Fruit fly (Drosophila melanogaster) whole organism, prepupa: Measurements from ENCODE around the gene crn.
A peak's percentile ranks its signal among the peaks of the same experiment; 100 is the strongest.

Experiments
- Blimp-1 ChIP-seq: fragments of 200-800 bp; sonication (Bioruptor generic); optimal IDR thresholded peaks from 3 replicates; lab custom pipeline; 2017; ENCODE audit warnings: missing biosample characterization, missing genetic modification characterization, mild to moderate bottlenecking, moderate library complexity, missing genetic modification reagents
- CG10669 ChIP-seq: fragments of 200-800 bp; sonication (Bioruptor generic); optimal IDR thresholded peaks from 3 replicates; lab custom pipeline; 2018; ENCODE audit warnings: missing biosample characterization, mild to moderate bottlenecking, missing genetic modification characterization, moderate library complexity
- CG11294 ChIP-seq: fragments of 200-800 bp; sonication (Bioruptor generic); IDR thresholded peaks from 2 replicates; pipeline ENCODE4 v1.3.6; 2022; ENCODE audit warnings: missing biosample characterization, missing genetic modification characterization
- CG11762 ChIP-seq: fragments of 200-800 bp; sonication (Bioruptor generic); optimal IDR thresholded peaks from 3 replicates; lab custom pipeline; 2016; ENCODE audit warnings: missing biosample characterization, missing genetic modification characterization; ENCODE audit not compliant: insufficient read depth
- CG11902 ChIP-seq: fragments of 200-800 bp; sonication (Bioruptor generic); optimal IDR thresholded peaks from 3 replicates; lab custom pipeline; 2016; ENCODE audit warnings: missing biosample characterization, missing genetic modification characterization
- CG15336 ChIP-seq: fragments of 200-800 bp; sonication (Bioruptor generic); IDR thresholded peaks from 2 replicates; pipeline ENCODE4 v1.3.6; 2022; ENCODE audit warnings: missing biosample characterization, missing genetic modification characterization
- CG1621 ChIP-seq: fragments of 200-800 bp; sonication (Bioruptor generic); optimal IDR thresholded peaks from 3 replicates; lab custom pipeline; 2018; ENCODE audit warnings: missing biosample characterization, mild to moderate bottlenecking, missing genetic modification characterization
- CG16779 ChIP-seq: fragments of 200-800 bp; sonication (Bioruptor generic); optimal IDR thresholded peaks from 3 replicates; lab custom pipeline; 2017; ENCODE audit warnings: missing biosample characterization, mild to moderate bottlenecking, missing genetic modification characterization
- CG3032 ChIP-seq: fragments of 200-800 bp; optimal IDR thresholded peaks from 2 replicates; lab custom pipeline; 2019; ENCODE audit warnings: missing biosample characterization, mild to moderate bottlenecking, missing genetic modification characterization, moderate library complexity
- CG31627 ChIP-seq: fragments of 200-800 bp; sonication (Bioruptor generic); optimal IDR thresholded peaks from 3 replicates; lab custom pipeline; 2016; ENCODE audit warnings: missing biosample characterization, missing genetic modification characterization
- CG32006 ChIP-seq: fragments of 200-800 bp; sonication (Bioruptor generic); optimal IDR thresholded peaks from 3 replicates; lab custom pipeline; 2017; ENCODE audit warnings: missing biosample characterization, mild to moderate bottlenecking, missing genetic modification characterization
- CG34406 ChIP-seq: fragments of 200-800 bp; sonication (Bioruptor generic); optimal IDR thresholded peaks from 3 replicates; lab custom pipeline; 2016; ENCODE audit warnings: missing biosample characterization, missing genetic modification characterization
- CG3919 ChIP-seq: fragments of 200-800 bp; sonication (Bioruptor generic); optimal IDR thresholded peaks from 3 replicates; lab custom pipeline; 2016; ENCODE audit warnings: missing biosample characterization, missing genetic modification characterization
- CG4318 ChIP-seq: fragments of 200-800 bp; sonication (Bioruptor generic); optimal IDR thresholded peaks from 3 replicates; lab custom pipeline; 2017; ENCODE audit warnings: missing biosample characterization, mild to moderate bottlenecking, missing genetic modification characterization
- CG6163 ChIP-seq: fragments of 200-800 bp; sonication (Bioruptor generic); IDR thresholded peaks from 3 replicates; pipeline ENCODE4 v1.3.6; 2022; ENCODE audit warnings: missing biosample characterization, missing genetic modification characterization
- CG6276 ChIP-seq: fragments of 200-800 bp; sonication (Bioruptor generic); optimal IDR thresholded peaks from 2 replicates; lab custom pipeline; 2017; ENCODE audit warnings: missing biosample characterization, mild to moderate bottlenecking, missing genetic modification characterization
- CG6808 ChIP-seq: fragments of 200-800 bp; sonication (Bioruptor generic); optimal IDR thresholded peaks from 3 replicates; lab custom pipeline; 2017; ENCODE audit warnings: missing biosample characterization, missing genetic modification characterization, mild to moderate bottlenecking, moderate library complexity, missing genetic modification reagents
- CG6854 ChIP-seq: fragments of 200-800 bp; sonication (Bioruptor generic); optimal IDR thresholded peaks from 2 replicates; lab custom pipeline; 2017; ENCODE audit warnings: missing biosample characterization, mild to moderate bottlenecking, missing genetic modification characterization
- CG8632 ChIP-seq: fragments of 200-800 bp; sonication (Bioruptor generic); optimal IDR thresholded peaks from 3 replicates; lab custom pipeline; 2016; ENCODE audit warnings: missing biosample characterization, missing genetic modification characterization
- CG9139 ChIP-seq: fragments of 200-800 bp; sonication (Bioruptor generic); optimal IDR thresholded peaks from 3 replicates; lab custom pipeline; 2017; ENCODE audit warnings: missing biosample characterization, mild to moderate bottlenecking, missing genetic modification characterization
- Eip75B ChIP-seq: fragments of 200-800 bp; sonication (Bioruptor generic); optimal IDR thresholded peaks from 3 replicates; lab custom pipeline; 2016; ENCODE audit warnings: missing biosample characterization, missing genetic modification characterization
- Ets96B ChIP-seq: fragments of 200-800 bp; optimal IDR thresholded peaks from 2 replicates; lab custom pipeline; 2019; ENCODE audit warnings: missing biosample characterization, mild to moderate bottlenecking, missing genetic modification characterization, moderate library complexity
- Gug ChIP-seq: fragments of 200-800 bp; sonication (Bioruptor generic); IDR thresholded peaks from 2 replicates; pipeline ENCODE4 v1.3.6; 2022; ENCODE audit warnings: missing biosample characterization, missing genetic modification characterization
- Hr39 ChIP-seq: fragments of 200-800 bp; sonication (Bioruptor generic); optimal IDR thresholded peaks from 2 replicates; lab custom pipeline; 2016; ENCODE audit warnings: missing biosample characterization, missing genetic modification characterization
- Hr4 ChIP-seq: fragments of 200-800 bp; sonication (Bioruptor generic); optimal IDR thresholded peaks from 3 replicates; lab custom pipeline; 2016; ENCODE audit warnings: missing biosample characterization, missing genetic modification characterization
- Lpt ChIP-seq: fragments of 200-800 bp; sonication (Bioruptor generic); optimal IDR thresholded peaks from 3 replicates; lab custom pipeline; 2016; ENCODE audit warnings: missing biosample characterization, missing genetic modification characterization
- Met ChIP-seq: fragments of 200-800 bp; sonication (Bioruptor generic); optimal IDR thresholded peaks from 3 replicates; lab custom pipeline; 2016; ENCODE audit warnings: missing biosample characterization, missing genetic modification characterization
- OdsH ChIP-seq: fragments of 200-800 bp; sonication (Bioruptor generic); optimal IDR thresholded peaks from 3 replicates; lab custom pipeline; 2016; ENCODE audit warnings: missing biosample characterization, missing genetic modification characterization
- Smox ChIP-seq: fragments of 200-800 bp; sonication (Bioruptor generic); optimal IDR thresholded peaks from 3 replicates; lab custom pipeline; 2016; ENCODE audit warnings: missing biosample characterization, missing genetic modification characterization
- Sox102F ChIP-seq: fragments of 200-800 bp; sonication (Bioruptor generic); optimal IDR thresholded peaks from 2 replicates; lab custom pipeline; 2016; ENCODE audit warnings: missing biosample characterization, mild to moderate bottlenecking, missing genetic modification characterization
- Sox14 ChIP-seq: fragments of 200-800 bp; sonication (Bioruptor generic); optimal IDR thresholded peaks from 3 replicates; lab custom pipeline; 2016; ENCODE audit warnings: missing biosample characterization, missing genetic modification characterization
- achi ChIP-seq: fragments of 200-800 bp; sonication (Bioruptor generic); optimal IDR thresholded peaks from 3 replicates; lab custom pipeline; 2016; ENCODE audit warnings: missing biosample characterization, missing genetic modification characterization
- acj6 ChIP-seq: fragments of 200-800 bp; sonication (Bioruptor generic); optimal IDR thresholded peaks from 3 replicates; lab custom pipeline; 2016; ENCODE audit warnings: missing biosample characterization, missing genetic modification characterization
- cyc ChIP-seq: fragments of 200-800 bp; sonication (Bioruptor generic); optimal IDR thresholded peaks from 3 replicates; lab custom pipeline; 2016; ENCODE audit warnings: missing biosample characterization, missing genetic modification characterization
- dac ChIP-seq: fragments of 200-800 bp; sonication (Bioruptor generic); optimal IDR thresholded peaks from 2 replicates; lab custom pipeline; 2017; ENCODE audit warnings: missing biosample characterization, mild to moderate bottlenecking, missing genetic modification characterization
- dsx ChIP-seq: fragments of 200-800 bp; optimal IDR thresholded peaks from 3 replicates; lab custom pipeline; 2019; ENCODE audit warnings: missing biosample characterization, mild to moderate bottlenecking, missing genetic modification characterization, moderate library complexity; ENCODE audit not compliant: poor library complexity, severe bottlenecking
- eg ChIP-seq: fragments of 200-800 bp; sonication (Bioruptor generic); IDR thresholded peaks from 3 replicates; pipeline ENCODE4 v1.3.6; 2022; ENCODE audit warnings: missing biosample characterization, missing genetic modification characterization
- esn ChIP-seq: fragments of 200-800 bp; sonication (Bioruptor generic); optimal IDR thresholded peaks from 2 replicates; lab custom pipeline; 2016; ENCODE audit warnings: missing biosample characterization, mild to moderate bottlenecking, missing genetic modification characterization, moderate library complexity
- fd59A ChIP-seq: fragments of 200-800 bp; sonication (Bioruptor generic); optimal IDR thresholded peaks from 2 replicates; lab custom pipeline; 2017; ENCODE audit warnings: missing biosample characterization, mild to moderate bottlenecking, missing genetic modification characterization, missing genetic modification reagents
- fkh ChIP-seq: fragments of 200-800 bp; sonication (Bioruptor generic); optimal IDR thresholded peaks from 3 replicates; lab custom pipeline; 2017; ENCODE audit warnings: missing biosample characterization, mild to moderate bottlenecking, missing genetic modification characterization, moderate library complexity
- lz ChIP-seq: fragments of 200-800 bp; sonication (Bioruptor generic); optimal IDR thresholded peaks from 3 replicates; lab custom pipeline; 2016; ENCODE audit warnings: missing biosample characterization, missing genetic modification characterization
- net ChIP-seq: fragments of 200-800 bp; sonication (Bioruptor generic); optimal IDR thresholded peaks from 3 replicates; lab custom pipeline; 2016; ENCODE audit warnings: missing biosample characterization, missing genetic modification characterization
- topi ChIP-seq: fragments of 200-800 bp; sonication (Bioruptor generic); optimal IDR thresholded peaks from 3 replicates; lab custom pipeline; 2016; ENCODE audit warnings: missing biosample characterization, missing genetic modification characterization

crn gene

dm6 chrX:2294474-2295434, 45.0 kb upstream of the crn start (continued):
- TF ChIP-seq CG6854 (GFP tag; lab: Kevin White, UChicago) (peak; percentile 38), CG34406 (GFP tag; lab: Kevin White, UChicago) (peak; percentile 67), net (GFP tag; lab: Kevin White, UChicago) (peak; percentile 73), CG11762 (GFP tag; lab: Kevin White, UChicago) (no peak), CG3032 (tag; lab: Kevin White, UChicago) (peak; percentile 33), CG15336 (peak; percentile 21; the same call in 1 of the 2 replicates), CG10669 (GFP tag; lab: Kevin White, UChicago) (peak; percentile 54), Smox (peak; percentile 60), CG32006 (GFP tag; lab: Kevin White, UChicago) (peak; percentile 53), dsx (GFP tag; lab: Kevin White, UChicago) (peak; percentile 44), Eip75B (GFP tag; lab: Kevin White, UChicago) (peak; percentile 78), Gug (GFP tag; lab: Robert Waterston, UW) (peak; percentile 28; the same call in 1 of the 2 replicates), Ets96B (tag; lab: Kevin White, UChicago) (peak; percentile 27), achi (peak; percentile 42), eg (peak; percentile 70; the same call in 2 of the 3 replicates), CG9139 (no peak), cyc (GFP tag; lab: Kevin White, UChicago) (peak; percentile 47), CG8632 (GFP tag; lab: Kevin White, UChicago) (peak; percentile 19), CG16779 (tag; lab: Kevin White, UChicago) (peak; percentile 46), Sox102F (GFP tag; lab: Kevin White, UChicago) (peak; percentile 67)
- TF ChIP-seq, all 60 proteins: peak for 48

dm6 chrX:2293294-2293988, 43.7 kb upstream of the crn start, which contains the start of gene CG2865:
Gene CG2865 (minus strand): TSS chrX:2293411.
- TF ChIP-seq Hr39 (GFP tag; lab: Kevin White, UChicago) (peak; percentile 94), CG6854 (GFP tag; lab: Kevin White, UChicago) (peak; percentile 96), fd59A (GFP tag; lab: Kevin White, UChicago) (peak; percentile 93), esn (GFP tag; lab: Kevin White, UChicago) (peak; percentile 96), CG32006 (GFP tag; lab: Kevin White, UChicago) (peak; percentile 96), Ets96B (tag; lab: Kevin White, UChicago) (peak; percentile 96), CG6163 (GFP tag; lab: Robert Waterston, UW) (peak; percentile 88), lz (peak; percentile 97), fkh (peak; percentile 95), CG11902 (peak; percentile 82), CG6276 (peak; percentile 96), Sox14 (GFP tag; lab: Kevin White, UChicago) (peak; percentile 96), CG3919 (GFP tag; lab: Kevin White, UChicago) (peak; percentile 94), CG4318 (peak; percentile 86), Eip75B (GFP tag; lab: Kevin White, UChicago) (peak; percentile 95), CG9139 (peak; percentile 91), CG31627 (GFP tag; lab: Kevin White, UChicago) (peak; percentile 95), Gug (GFP tag; lab: Robert Waterston, UW) (peak; percentile 81), CG3032 (tag; lab: Kevin White, UChicago) (peak; percentile 96), dac (GFP tag; lab: Kevin White, UChicago) (peak; percentile 91), Hr4 (peak; percentile 94), dsx (GFP tag; lab: Kevin White, UChicago) (peak; percentile 95), CG11762 (GFP tag; lab: Kevin White, UChicago) (peak; percentile 93), net (GFP tag; lab: Kevin White, UChicago) (peak; percentile 91), topi (GFP tag; lab: Kevin White, UChicago) (peak; percentile 97), Lpt (GFP tag; lab: Kevin White, UChicago) (peak; percentile 94), Met (GFP tag; lab: Kevin White, UChicago) (peak; percentile 97), Smox (peak; percentile 95), OdsH (GFP tag; lab: Kevin White, UChicago) (peak; percentile 93), acj6 (GFP tag; lab: Kevin White, UChicago) (peak; percentile 93), Sox102F (GFP tag; lab: Kevin White, UChicago) (peak; percentile 96), CG11294 (peak; percentile 86), achi (peak; percentile 93), CG6808 (GFP tag; lab: Kevin White, UChicago) (peak; percentile 97), Blimp-1 (GFP tag; lab: Kevin White, UChicago) (peak; percentile 91), CG1621 (tag; lab: Kevin White, UChicago) (peak; percentile 94)
